Fruit fly (Drosophila melanogaster) whole organism, wandering third instar larva: Measurements from ENCODE around the gene CG32199.
A peak's percentile ranks its signal among the peaks of the same experiment; 100 is the strongest.

Source experiments
- Abd-B ChIP-seq: fragments of >200 bp; optimal IDR thresholded peaks from 2 replicates; lab custom pipeline; 2017; ENCODE audit warnings: missing biosample characterization, missing genetic modification characterization
- CG32264 ChIP-seq: fragments of 200-800 bp; sonication (Bioruptor generic); optimal IDR thresholded peaks from 2 replicates; lab custom pipeline; 2016; ENCODE audit warnings: missing biosample characterization, missing genetic modification characterization
- CG9705 ChIP-seq: fragments of 200-800 bp; sonication (Bioruptor generic); optimal IDR thresholded peaks from 2 replicates; lab custom pipeline; 2018; ENCODE audit warnings: missing biosample characterization, mild to moderate bottlenecking, missing genetic modification characterization
- CrebA ChIP-seq: fragments of 200-800 bp; sonication (Bioruptor generic); optimal IDR thresholded peaks from 2 replicates; lab custom pipeline; 2016; ENCODE audit warnings: missing biosample characterization, mild to moderate bottlenecking, missing genetic modification characterization, borderline replicate concordance
- Dif ChIP-seq: fragments of 200-275, 200-300 bp; sonication (Bioruptor generic); optimal IDR thresholded peaks from 2 replicates; lab custom pipeline; 2018; ENCODE audit warnings: missing biosample characterization, missing genetic modification characterization; ENCODE audit not compliant: partially characterized antibody
- GATAd ChIP-seq: sonication (Bioruptor generic); optimal IDR thresholded peaks from 2 replicates; lab custom pipeline; 2016; ENCODE audit warnings: missing biosample characterization, missing genetic modification characterization
- HLH106 ChIP-seq: fragments of 200-800 bp; optimal IDR thresholded peaks from 3 replicates; lab custom pipeline; 2019; ENCODE audit warnings: missing biosample characterization, mild to moderate bottlenecking, missing genetic modification characterization, moderate library complexity
- Hnf4 ChIP-seq: fragments of 200-800 bp; sonication (Bioruptor generic); optimal IDR thresholded peaks from 2 replicates; lab custom pipeline; 2016; ENCODE audit warnings: missing biosample characterization, mild to moderate bottlenecking, missing genetic modification characterization
- Hr78 ChIP-seq: fragments of >200 bp; optimal IDR thresholded peaks from 2 replicates; lab custom pipeline; 2017; ENCODE audit warnings: missing biosample characterization, missing genetic modification characterization
- Hr83 ChIP-seq: fragments of 200-300 bp; sonication (Bioruptor generic); optimal IDR thresholded peaks from 2 replicates; lab custom pipeline; 2016; ENCODE audit warnings: missing biosample characterization, mild to moderate bottlenecking, missing genetic modification characterization, moderate library complexity; ENCODE audit not compliant: poor library complexity, severe bottlenecking
- Mio ChIP-seq: sonication (Bioruptor generic); optimal IDR thresholded peaks from 2 replicates; lab custom pipeline; 2016; ENCODE audit warnings: missing biosample characterization, missing genetic modification characterization
- Myc ChIP-seq: fragments of >200 bp; optimal IDR thresholded peaks from 2 replicates; lab custom pipeline; 2017
- N ChIP-seq: fragments of >200 bp; optimal IDR thresholded peaks from 2 replicates; lab custom pipeline; 2018; ENCODE audit warnings: missing biosample characterization, missing external identifiers, missing genetic modification characterization
- OdsH ChIP-seq: fragments of 200-800 bp; sonication (Bioruptor generic); optimal IDR thresholded peaks from 2 replicates; lab custom pipeline; 2016; ENCODE audit warnings: missing biosample characterization, mild to moderate bottlenecking, missing genetic modification characterization
- Rel ChIP-seq, 2 experiments: fragments of 200-800 bp; sonication (Bioruptor generic) in 1 of 2; optimal IDR thresholded peaks; 2 replicates in 1 of 2; 3 replicates in 1 of 2; lab custom pipeline; 2016 to 2019; ENCODE audit warnings: mild to moderate bottlenecking in 2 of 2, missing biosample characterization in 2 of 2, missing genetic modification characterization in 2 of 2, moderate library complexity in 1 of 2
- Sp1 ChIP-seq: fragments of 200-800 bp; sonication (Bioruptor generic); optimal IDR thresholded peaks from 3 replicates; lab custom pipeline; 2019; ENCODE audit warnings: missing biosample characterization, mild to moderate bottlenecking, missing genetic modification characterization, moderate library complexity
- br ChIP-seq: fragments of 200-800 bp; sonication (Bioruptor generic); optimal IDR thresholded peaks from 2 replicates; lab custom pipeline; 2016; ENCODE audit warnings: missing biosample characterization, missing genetic modification characterization
- brk ChIP-seq: fragments of 200-800 bp; sonication (Bioruptor generic); optimal IDR thresholded peaks from 2 replicates; lab custom pipeline; 2016; ENCODE audit warnings: missing biosample characterization, mild to moderate bottlenecking, missing genetic modification characterization
- dl ChIP-seq, 2 experiments: fragments of 175-275, 200-275 bp in 1 of 2; fragments of 200-275 bp in 1 of 2; sonication (Bioruptor generic); optimal IDR thresholded peaks; lab custom pipeline; 2018; ENCODE audit warnings: mild to moderate bottlenecking in 2 of 2, missing biosample characterization in 2 of 2, missing genetic modification characterization in 2 of 2, moderate library complexity in 2 of 2; ENCODE audit not compliant: partially characterized antibody in 2 of 2, insufficient read depth in 1 of 2
- dsf ChIP-seq: sonication (Bioruptor generic); optimal IDR thresholded peaks from 2 replicates; lab custom pipeline; 2016; ENCODE audit warnings: missing biosample characterization, missing genetic modification characterization, borderline replicate concordance
- ey ChIP-seq: fragments of 200-800 bp; sonication (Bioruptor generic); optimal IDR thresholded peaks from 2 replicates; lab custom pipeline; 2016; ENCODE audit warnings: missing biosample characterization, missing genetic modification characterization
- foxo ChIP-seq, 2 experiments: fragments of 200-800 bp; sonication (Bioruptor generic); optimal IDR thresholded peaks; 2 replicates in 1 of 2; 3 replicates in 1 of 2; lab custom pipeline; 2016 to 2017; ENCODE audit warnings: missing biosample characterization in 2 of 2, missing genetic modification characterization in 2 of 2
- fru ChIP-seq: fragments of 200-800 bp; sonication (Bioruptor generic); optimal IDR thresholded peaks from 3 replicates; lab custom pipeline; 2016; ENCODE audit warnings: missing biosample characterization, mild to moderate bottlenecking, missing genetic modification characterization
- h ChIP-seq: fragments of 200-800 bp; sonication (Bioruptor generic); optimal IDR thresholded peaks from 3 replicates; lab custom pipeline; 2016; ENCODE audit warnings: missing biosample characterization, mild to moderate bottlenecking, missing genetic modification characterization
- jim ChIP-seq: fragments of 175-275, 200-325 bp; sonication (Bioruptor generic); optimal IDR thresholded peaks from 2 replicates; lab custom pipeline; 2016; ENCODE audit warnings: missing biosample characterization, mild to moderate bottlenecking, missing genetic modification characterization
- lola ChIP-seq: fragments of >200 bp; optimal IDR thresholded peaks from 2 replicates; lab custom pipeline; 2017; ENCODE audit warnings: missing biosample characterization, missing genetic modification characterization
- pan ChIP-seq: fragments of >200 bp; optimal IDR thresholded peaks from 2 replicates; lab custom pipeline; 2017
- psq ChIP-seq: fragments of 200-800 bp; sonication (Bioruptor generic); optimal IDR thresholded peaks from 3 replicates; lab custom pipeline; 2017; ENCODE audit warnings: missing biosample characterization, mild to moderate bottlenecking, missing genetic modification characterization, moderate library complexity
- rgr ChIP-seq: fragments of 200-800 bp; sonication (Bioruptor generic); optimal IDR thresholded peaks from 3 replicates; lab custom pipeline; 2016; ENCODE audit warnings: missing biosample characterization, mild to moderate bottlenecking, missing genetic modification characterization
- sage ChIP-seq: fragments of 200-800 bp; sonication (Bioruptor generic); optimal IDR thresholded peaks from 2 replicates; lab custom pipeline; 2016; ENCODE audit warnings: missing biosample characterization, mild to moderate bottlenecking, missing genetic modification characterization
- sv ChIP-seq: fragments of 200-800 bp; sonication (Bioruptor generic); optimal IDR thresholded peaks from 3 replicates; lab custom pipeline; 2016; ENCODE audit warnings: missing biosample characterization, missing genetic modification characterization
- tai ChIP-seq: sonication (Bioruptor generic); optimal IDR thresholded peaks from 2 replicates; lab custom pipeline; 2016; ENCODE audit warnings: missing biosample characterization, missing genetic modification characterization
- usp ChIP-seq: fragments of >200 bp; optimal IDR thresholded peaks from 2 replicates; lab custom pipeline; 2017; ENCODE audit warnings: missing biosample characterization, missing genetic modification characterization
- woc ChIP-seq: sonication (Bioruptor generic); optimal IDR thresholded peaks from 2 replicates; lab custom pipeline; 2016; ENCODE audit warnings: missing biosample characterization, mild to moderate bottlenecking, missing genetic modification characterization

The CG32199 gene

DNA sequence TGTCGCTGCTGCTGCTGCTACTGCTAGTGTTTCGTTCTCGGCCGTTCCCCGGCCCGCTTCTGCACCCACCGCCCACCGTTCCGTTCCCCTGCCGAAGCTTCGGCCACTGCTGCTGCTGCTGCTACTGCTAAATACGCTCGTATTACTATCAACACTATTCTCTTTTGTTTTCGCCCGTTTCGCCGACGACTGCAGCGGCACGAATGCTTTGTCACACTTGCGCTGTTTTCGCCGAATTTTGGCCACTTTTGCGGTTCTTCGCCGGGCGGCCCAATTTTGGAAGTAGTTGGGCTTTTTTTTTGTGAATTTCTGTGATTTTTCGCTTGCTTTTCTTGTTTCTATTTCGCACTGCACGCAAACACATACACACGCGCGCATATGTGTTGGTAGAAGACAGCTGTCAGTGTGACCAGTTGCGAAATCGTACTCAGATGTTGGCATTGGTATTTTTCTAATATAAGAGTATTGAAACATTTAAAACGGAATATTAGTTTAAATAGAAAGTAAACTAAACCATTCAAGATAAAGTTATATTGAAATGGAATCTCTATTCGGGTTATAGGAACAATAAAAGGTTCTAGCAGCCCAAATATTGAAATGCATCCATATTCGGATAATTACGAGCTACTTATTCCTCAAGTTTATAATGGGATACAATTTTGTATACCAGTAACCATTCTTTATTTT lies 10.2 kb downstream of the CG32199 start, which contains the start of gene not:
Gene not (minus strand): TSS at position 395 of the 687 bp plus-strand sequence.
- TF ChIP-seq Hnf4 (GFP tag; lab: Kevin White, UChicago): peak; percentile 10
- peak; percentile 3 for TF ChIP-seq fru
- TF ChIP-seq brk (GFP tag; lab: Kevin White, UChicago): no peak

DNA sequence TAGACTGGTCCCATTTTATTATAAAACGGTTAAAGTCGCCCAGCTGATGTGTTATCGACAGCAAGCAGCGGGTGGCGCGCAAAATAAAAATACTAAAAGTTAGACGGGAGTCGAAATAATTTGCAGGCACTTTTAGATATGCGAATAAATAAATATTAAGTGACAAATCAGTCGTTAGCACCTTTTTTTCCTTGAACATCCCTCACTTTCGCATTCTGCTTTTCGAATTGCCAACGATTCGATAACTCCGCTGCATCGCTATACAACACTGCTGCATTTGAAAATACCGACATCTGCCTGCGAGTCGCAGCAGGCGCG lies 10.7 kb downstream of the CG32199 start, which contains the start of gene bora:
Gene bora (plus strand): TSS at position 271 of the 318 bp plus-strand sequence.
- TF ChIP-seq brk (GFP tag; lab: Kevin White, UChicago) (no peak), OdsH (no peak), sv (no peak), usp (GFP tag; lab: Kevin White, UChicago) (no peak), br (no peak), CG32264 (GFP tag; lab: Kevin White, UChicago) (no peak), Dif (GFP tag; lab: Kevin White, UChicago) (no peak), Hr78 (no peak), CrebA (GFP tag; lab: Kevin White, UChicago) (no peak), foxo (GFP tag; optimal IDR thresholded peaks at IDR 0.05; lab: Kevin White, UChicago) (peak in 1 of 2 experiments; percentile 25), tai (GFP tag; lab: Kevin White, UChicago) (peak; percentile 40), Hr83 (GFP tag; lab: Kevin White, UChicago) (no peak), dsf (no peak), psq (no peak), Myc (lab: Kevin White, UChicago) (no peak), Abd-B (GFP tag; lab: Kevin White, UChicago) (no peak), rgr (GFP tag; lab: Kevin White, UChicago) (no peak)

DNA sequence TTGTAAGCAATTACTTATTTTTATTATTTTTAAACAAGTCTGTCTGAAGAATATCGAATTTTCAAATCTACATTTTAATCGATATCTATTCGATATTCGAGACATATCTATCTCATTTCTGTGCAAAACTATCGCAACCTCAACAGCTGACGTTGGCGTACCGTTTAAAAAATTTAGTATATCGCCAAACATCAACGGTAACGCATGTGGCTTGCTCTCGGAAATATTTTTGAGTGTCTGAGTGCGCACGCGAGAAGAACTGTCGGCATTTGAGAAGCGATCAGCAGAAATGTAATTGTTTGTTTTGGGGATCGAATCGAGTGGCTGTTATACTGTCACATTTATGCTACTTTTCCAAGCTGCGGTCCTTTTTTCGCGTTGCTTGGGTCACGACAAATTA lies 14.1 kb downstream of the CG32199 start, which contains the start of gene MYPT-75D:
Gene MYPT-75D (plus strand): TSS at position 174 of the 400 bp plus-strand sequence.
- TF ChIP-seq tai (GFP tag; lab: Kevin White, UChicago): peak; percentile 16
- peak in 1 of 2 experiments; percentile 21 for TF ChIP-seq foxo (GFP tag; optimal IDR thresholded peaks at IDR 0.05; lab: Kevin White, UChicago)
- TF ChIP-seq Hr83 (GFP tag; lab: Kevin White, UChicago): peak; percentile 75
- TF ChIP-seq CG9705: no peak
- TF ChIP-seq CG32264 (GFP tag; lab: Kevin White, UChicago): no peak
- TF ChIP-seq Myc (lab: Kevin White, UChicago): no peak
- no peak for TF ChIP-seq Mio (GFP tag; lab: Kevin White, UChicago)
- peak in 1 of 2 experiments; percentile 27 for TF ChIP-seq dl (GFP tag; optimal IDR thresholded peaks at IDR 0.05; lab: Kevin White, UChicago; ENCODE audit: insufficient read depth in 1 of 2, partially characterized antibody in 2 of 2)
- TF ChIP-seq OdsH: no peak
- no peak for TF ChIP-seq fru
- TF ChIP-seq jim (GFP tag; lab: Kevin White, UChicago): peak; percentile 18
- no peak for TF ChIP-seq lola (GFP tag; lab: Kevin White, UChicago)
- no peak for TF ChIP-seq N (GFP tag; lab: Kevin White, UChicago)
- no peak for TF ChIP-seq CrebA (GFP tag; lab: Kevin White, UChicago)
- TF ChIP-seq sage (GFP tag; lab: Kevin White, UChicago): no peak
- no peak for TF ChIP-seq sv
- TF ChIP-seq Rel (GFP tag; optimal IDR thresholded peaks at IDR 0.05; lab: Kevin White, UChicago): no peak
- peak; percentile 22 for TF ChIP-seq Rel (tag; optimal IDR thresholded peaks at IDR 0.05; lab: Kevin White, UChicago)
- peak; percentile 65 for TF ChIP-seq Hnf4 (GFP tag; lab: Kevin White, UChicago)
- TF ChIP-seq Hr78: no peak
- TF ChIP-seq h (GFP tag; lab: Kevin White, UChicago): no peak
- TF ChIP-seq GATAd (GFP tag; lab: Kevin White, UChicago): no peak
- TF ChIP-seq dsf: no peak
- TF ChIP-seq Dif (GFP tag; lab: Kevin White, UChicago): no peak
- TF ChIP-seq Sp1: peak; percentile 25
- peak; percentile 39 for TF ChIP-seq rgr (GFP tag; lab: Kevin White, UChicago)
- TF ChIP-seq psq: no peak
- no peak for TF ChIP-seq pan (lab: Kevin White, UChicago)
- TF ChIP-seq br: no peak

DNA sequence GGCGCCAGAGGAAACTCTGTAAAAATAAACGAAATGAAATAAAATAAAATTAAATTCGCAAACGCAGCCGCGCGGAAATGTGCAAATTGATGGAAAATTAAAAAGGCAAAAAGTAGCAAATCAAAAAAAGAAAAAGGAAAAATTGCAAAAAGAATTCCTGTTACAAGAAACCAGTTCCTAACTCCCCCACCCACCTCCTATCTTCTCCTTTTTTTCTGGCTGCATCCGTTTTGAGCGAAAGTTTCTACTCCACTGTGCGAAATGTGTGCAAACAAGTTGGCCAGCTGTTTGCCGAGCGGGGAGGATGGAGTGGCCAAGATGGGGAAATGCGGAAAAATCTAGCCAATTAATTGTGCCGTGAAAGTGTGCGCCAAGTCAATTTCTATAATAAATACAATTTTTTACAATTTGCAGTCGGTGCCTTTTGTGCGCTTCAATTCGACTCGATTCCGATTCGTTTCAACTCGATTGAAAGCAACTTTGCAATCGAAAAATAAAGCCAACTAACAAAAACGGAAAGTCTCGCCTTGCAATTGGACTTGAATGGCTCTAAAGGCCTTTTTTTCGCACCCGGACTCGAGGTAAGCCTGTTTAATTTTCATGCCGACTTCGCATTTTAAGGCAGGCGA lies 14.9 kb downstream of the CG32199 start:
- TF ChIP-seq dl (GFP tag; optimal IDR thresholded peaks at IDR 0.05; lab: Kevin White, UChicago; ENCODE audit: insufficient read depth in 1 of 2, partially characterized antibody in 2 of 2): no peak
- TF ChIP-seq HLH106 (tag; lab: Kevin White, UChicago): peak; percentile 6
- TF ChIP-seq OdsH: no peak
- TF ChIP-seq woc (GFP tag; lab: Kevin White, UChicago): no peak
- no peak for TF ChIP-seq ey (GFP tag; lab: Kevin White, UChicago)
